Worm (Caenorhabditis elegans) whole organism, L2 larva: Measurements from ENCODE around the gene T21B4.3.

Experiments
- ZK546.5 ChIP-seq: sonication (generic microtip); optimal IDR thresholded peaks from 2 replicates; lab custom pipeline; 2017; ENCODE audit warnings: missing biosample characterization, missing genetic modification characterization
- ama-1 ChIP-seq: fragments of 150-350 bp; optimal IDR thresholded peaks from 2 replicates; lab custom pipeline; 2018; ENCODE audit warnings: inconsistent platforms
- ceh-16 ChIP-seq: fragments of 150-350 bp; optimal IDR thresholded peaks from 2 replicates; lab custom pipeline; 2014; ENCODE audit warnings: missing biosample characterization, missing genetic modification characterization
- ceh-82 ChIP-seq: fragments of 150-350 bp; optimal IDR thresholded peaks from 2 replicates; lab custom pipeline; 2014; ENCODE audit warnings: missing biosample characterization, missing genetic modification characterization
- dmd-4 ChIP-seq: sonication (generic microtip); optimal IDR thresholded peaks from 2 replicates; lab custom pipeline; 2017; ENCODE audit warnings: missing biosample characterization, missing genetic modification characterization
- egl-27 ChIP-seq: sonication (generic microtip); optimal IDR thresholded peaks from 3 replicates; lab custom pipeline; 2017; ENCODE audit warnings: missing biosample characterization, missing genetic modification reagents, missing genetic modification characterization
- elt-3 ChIP-seq: sonication (generic microtip); optimal IDR thresholded peaks from 2 replicates; lab custom pipeline; 2017; ENCODE audit warnings: missing biosample characterization, missing genetic modification characterization
- lin-39 ChIP-seq: fragments of 150-350 bp; optimal IDR thresholded peaks from 2 replicates; lab custom pipeline; 2014; ENCODE audit warnings: missing biosample characterization, missing genetic modification reagents, missing genetic modification characterization
- lsy-2 ChIP-seq, 2 experiments: fragments of 150-350 bp in 1 of 2; sonication (generic microtip) in 1 of 2; optimal IDR thresholded peaks; 2 replicates each; lab custom pipeline; 2014 to 2017; ENCODE audit warnings: missing biosample characterization in 2 of 2, missing genetic modification characterization in 2 of 2
- mbf-1 ChIP-seq: sonication (generic microtip); optimal IDR thresholded peaks from 2 replicates; lab custom pipeline; 2017; ENCODE audit warnings: missing biosample characterization, missing genetic modification characterization
- mdl-1 ChIP-seq, 2 experiments: fragments of 150-350 bp in 1 of 2; sonication (generic microtip) in 1 of 2; optimal IDR thresholded peaks; 2 replicates each; lab custom pipeline; 2017; ENCODE audit warnings: missing biosample characterization in 2 of 2, missing genetic modification characterization in 2 of 2
- nhr-11 ChIP-seq: fragments of 150-350 bp; optimal IDR thresholded peaks from 2 replicates; lab custom pipeline; 2014; ENCODE audit warnings: missing biosample characterization, missing genetic modification characterization
- nhr-23 ChIP-seq: fragments of 150-350 bp; optimal IDR thresholded peaks from 2 replicates; lab custom pipeline; 2014; ENCODE audit warnings: missing biosample characterization, missing genetic modification reagents, missing genetic modification characterization
- nhr-25 ChIP-seq: fragments of 150-350 bp; sonication (generic microtip); optimal IDR thresholded peaks from 3 replicates; lab custom pipeline; 2014; ENCODE audit warnings: missing biosample characterization, missing genetic modification characterization
- skn-1 ChIP-seq: sonication (generic microtip); optimal IDR thresholded peaks from 2 replicates; lab custom pipeline; 2017; ENCODE audit warnings: missing biosample characterization, missing genetic modification characterization
- snpc-4 ChIP-seq: fragments of 150-350 bp; optimal IDR thresholded peaks from 2 replicates; lab custom pipeline; 2014; ENCODE audit warnings: missing biosample characterization, missing genetic modification characterization
- unc-55 ChIP-seq: fragments of 150-350 bp; sonication (generic microtip); optimal IDR thresholded peaks from 3 replicates; lab custom pipeline; 2014; ENCODE audit warnings: missing biosample characterization, missing genetic modification reagents, missing genetic modification characterization
- unc-62 ChIP-seq: fragments of 150-350 bp; optimal IDR thresholded peaks from 2 replicates; lab custom pipeline; 2014; ENCODE audit warnings: missing biosample characterization, missing genetic modification reagents, missing genetic modification characterization
- zag-1 ChIP-seq: fragments of 150-350 bp; optimal IDR thresholded peaks from 2 replicates; lab custom pipeline; 2014; ENCODE audit warnings: missing biosample characterization, missing genetic modification characterization

T21B4.3 gene

DNA sequence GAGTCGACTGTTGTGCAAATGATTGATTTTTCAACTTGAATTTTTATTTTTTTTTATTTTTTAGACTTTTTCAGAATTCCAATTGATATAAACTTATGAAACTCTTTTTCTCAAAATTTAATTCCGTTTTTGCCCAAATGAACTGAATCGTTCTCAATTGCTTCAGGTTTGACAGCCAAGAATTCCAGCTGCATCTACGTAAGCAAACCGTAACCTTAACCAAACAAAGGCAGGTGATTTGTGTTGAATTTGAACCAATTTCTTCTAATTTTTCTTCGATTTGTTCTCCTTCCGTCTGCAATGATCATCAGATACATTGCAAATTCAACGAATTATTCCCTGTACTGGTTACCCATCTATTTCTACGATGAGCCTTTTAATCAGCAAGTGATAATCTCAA lies 47.0 kb downstream of the T21B4.3 start, which contains the start of gene sre-34:
TSS of gene sre-34 (plus strand) at position 301 of the 400 bp plus-strand sequence.
- TF ChIP-seq nhr-11 (tag; lab: Kevin White, UChicago) (no peak), unc-55 (no peak), lin-39 (no peak), nhr-25 (tag; lab: Kevin White, UChicago) (no peak), mbf-1 (tag; lab: Kevin White, UChicago) (no peak), elt-3 (tag; lab: Kevin White, UChicago) (no peak), snpc-4 (tag; lab: Kevin White, UChicago) (no peak), egl-27 (no peak), dmd-4 (tag; lab: Kevin White, UChicago) (no peak), nhr-23 (tag; lab: Kevin White, UChicago) (no peak), ceh-16 (no peak), lsy-2 (tag; optimal IDR thresholded peaks at IDR 0.05; lab: Kevin White, UChicago) (no peak), mdl-1 (tag; optimal IDR thresholded peaks at IDR 0.05; lab: Kevin White, UChicago) (no peak)

DNA sequence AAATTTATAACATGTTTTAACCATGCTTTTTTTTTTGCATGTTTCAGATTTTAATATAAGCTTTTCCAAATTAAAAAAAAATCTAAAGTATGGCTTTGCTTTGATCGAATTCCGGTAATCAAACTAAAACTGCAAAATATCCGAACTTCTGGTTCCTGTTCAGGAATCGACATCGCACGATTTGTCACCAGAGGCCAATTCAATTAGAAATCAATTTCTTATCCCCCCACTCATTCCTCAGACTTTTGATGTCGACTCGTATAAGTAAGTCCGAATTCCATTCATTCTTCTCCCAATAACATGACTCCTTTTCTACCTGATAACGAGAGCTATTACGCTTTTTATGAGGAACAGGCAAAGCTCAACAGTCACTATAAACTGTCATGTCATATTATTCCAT lies 48.6 kb downstream of the T21B4.3 start, which contains the start of gene srh-27:
TSS of gene srh-27 (plus strand) at position 301 of the 400 bp plus-strand sequence.
- TF ChIP-seq unc-62 (GFP tag; lab: Kevin White, UChicago): no peak
- TF ChIP-seq zag-1 (tag; lab: Kevin White, UChicago): no peak
- no peak for TF ChIP-seq ama-1
- TF ChIP-seq egl-27: no peak
- no peak for TF ChIP-seq skn-1 (tag; lab: Kevin White, UChicago)
- TF ChIP-seq ceh-82 (tag; lab: Kevin White, UChicago): no peak
- TF ChIP-seq nhr-11 (tag; lab: Kevin White, UChicago): no peak
- TF ChIP-seq nhr-23 (tag; lab: Kevin White, UChicago): no peak
- no peak for TF ChIP-seq ZK546.5
